Fruit fly (Drosophila melanogaster) whole organism, embryonic: ENCODE measurements around the gene Prosbeta6.
A peak's percentile ranks its signal among the peaks of the same experiment; 100 is the strongest.

Experiments used
- CG1024 ChIP-seq: fragments of 200-800 bp; sonication (Bioruptor generic); IDR thresholded peaks from 2 replicates; pipeline ENCODE4 v1.3.6; 2022; ENCODE audit warnings: missing biosample characterization, missing genetic modification characterization
- CG10267 ChIP-seq: fragments of 200-800 bp; sonication (Bioruptor generic); optimal IDR thresholded peaks from 2 replicates; lab custom pipeline; 2018; ENCODE audit warnings: missing biosample characterization, mild to moderate bottlenecking, missing genetic modification characterization, moderate library complexity
- CG10654 ChIP-seq: fragments of 200-800 bp; sonication (Bioruptor generic); optimal IDR thresholded peaks from 2 replicates; lab custom pipeline; 2016; ENCODE audit warnings: missing biosample characterization, missing genetic modification characterization
- CG11456 ChIP-seq: fragments of 200-800 bp; sonication (Bioruptor generic); IDR thresholded peaks from 3 replicates; pipeline ENCODE4 v1.3.6; 2022; ENCODE audit warnings: missing biosample characterization, missing genetic modification characterization
- CG11504 ChIP-seq: fragments of 200-800 bp; sonication (Bioruptor generic); optimal IDR thresholded peaks from 3 replicates; lab custom pipeline; 2019; ENCODE audit warnings: missing biosample characterization, mild to moderate bottlenecking, missing genetic modification characterization, moderate library complexity
- CG12219 ChIP-seq: fragments of 200-800 bp; sonication (Bioruptor generic); optimal IDR thresholded peaks from 3 replicates; lab custom pipeline; 2018; ENCODE audit warnings: missing biosample characterization, mild to moderate bottlenecking, missing genetic modification characterization
- CG2678 ChIP-seq: fragments of 200-800 bp; sonication (Bioruptor generic); optimal IDR thresholded peaks from 3 replicates; lab custom pipeline; 2019; ENCODE audit warnings: missing biosample characterization, mild to moderate bottlenecking, missing genetic modification characterization, moderate library complexity
- CG3407 ChIP-seq: fragments of 200-800 bp; sonication (Bioruptor generic); optimal IDR thresholded peaks from 2 replicates; lab custom pipeline; 2018; ENCODE audit warnings: missing biosample characterization, mild to moderate bottlenecking, missing genetic modification characterization
- CG3847 ChIP-seq: fragments of 200-800 bp; sonication (Bioruptor generic); IDR thresholded peaks from 2 replicates; pipeline ENCODE4 v1.3.6; 2022; ENCODE audit warnings: missing biosample characterization, missing genetic modification characterization
- CG43689 ChIP-seq: fragments of 200-800 bp; sonication (Bioruptor generic); IDR thresholded peaks from 2 replicates; pipeline ENCODE4 v1.3.6; 2022; ENCODE audit warnings: missing biosample characterization, missing genetic modification characterization
- CG4820 ChIP-seq: fragments of 200-800 bp; sonication (Bioruptor generic); optimal IDR thresholded peaks from 3 replicates; lab custom pipeline; 2016; ENCODE audit warnings: missing biosample characterization, missing genetic modification characterization
- CG5245 ChIP-seq: fragments of 200-800 bp; sonication (Bioruptor generic); optimal IDR thresholded peaks from 3 replicates; lab custom pipeline; 2016; ENCODE audit warnings: missing biosample characterization, missing genetic modification characterization
- CG5953 ChIP-seq: fragments of 200-800 bp; sonication (Bioruptor generic); IDR thresholded peaks from 2 replicates; pipeline ENCODE4 v1.3.6; 2022; ENCODE audit warnings: missing biosample characterization, missing genetic modification characterization
- D19A ChIP-seq: fragments of 200-800 bp; optimal IDR thresholded peaks from 3 replicates; lab custom pipeline; 2019; ENCODE audit warnings: missing biosample characterization, mild to moderate bottlenecking, missing genetic modification characterization, moderate library complexity
- ERR ChIP-seq: fragments of 200-800 bp; sonication (Bioruptor generic); optimal IDR thresholded peaks from 2 replicates; lab custom pipeline; 2016; ENCODE audit warnings: missing biosample characterization, missing genetic modification characterization
- Ets65A ChIP-seq: fragments of 200-800 bp; sonication (Bioruptor generic); peaks from one replicate; lab custom pipeline; 2016; ENCODE audit warnings: missing biosample characterization, missing genetic modification characterization
- Jarid2 ChIP-seq: fragments of 200-800 bp; sonication (Bioruptor generic); optimal IDR thresholded peaks from 3 replicates; lab custom pipeline; 2017; ENCODE audit warnings: mild to moderate bottlenecking, missing biosample characterization, missing genetic modification reagents, missing genetic modification characterization
- Lhr ChIP-seq: fragments of 200-800 bp; sonication (Bioruptor generic); optimal IDR thresholded peaks from 3 replicates; lab custom pipeline; 2017; ENCODE audit warnings: mild to moderate bottlenecking, missing biosample characterization, missing genetic modification reagents, missing genetic modification characterization
- Med ChIP-seq: fragments of 200-800 bp; sonication (Bioruptor generic); peaks from one replicate; lab custom pipeline; 2016; ENCODE audit warnings: missing biosample characterization, missing genetic modification characterization, mild to moderate bottlenecking, inconsistent platforms, moderate library complexity
- Mrtf ChIP-seq: fragments of 200-800 bp; sonication (Bioruptor generic); IDR thresholded peaks from 3 replicates; pipeline ENCODE4 v1.3.6; 2022; ENCODE audit warnings: missing biosample characterization, missing genetic modification characterization
- Rfx ChIP-seq: fragments of 200-800 bp; sonication (Bioruptor generic); IDR thresholded peaks from 2 replicates; pipeline ENCODE4 v1.3.6; 2022; ENCODE audit warnings: missing biosample characterization, missing genetic modification characterization
- Sin3A ChIP-seq: fragments of >200 bp; optimal IDR thresholded peaks from 2 replicates; lab custom pipeline; 2018
- ab ChIP-seq: fragments of 200-800 bp; sonication (Bioruptor generic); optimal IDR thresholded peaks from 2 replicates; lab custom pipeline; 2016; ENCODE audit warnings: missing biosample characterization, missing genetic modification characterization
- bowl ChIP-seq: fragments of 200-800 bp; sonication (Bioruptor generic); IDR thresholded peaks from 2 replicates; pipeline ENCODE4 v1.3.6; 2022; ENCODE audit warnings: missing biosample characterization, missing genetic modification characterization
- croc ChIP-seq: fragments of 200-800 bp; sonication (Bioruptor generic); conservative IDR thresholded peaks from 3 replicates; pipeline ENCODE4 v1.3.6; 2022; ENCODE audit warnings: missing biosample characterization, missing genetic modification characterization
- cwo ChIP-seq: fragments of 200-800 bp; sonication (Bioruptor generic); optimal IDR thresholded peaks from 3 replicates; lab custom pipeline; 2017; ENCODE audit warnings: missing biosample characterization, missing genetic modification characterization, mild to moderate bottlenecking, moderate library complexity, missing genetic modification reagents
- dysf ChIP-seq: fragments of 200-800 bp; sonication (Bioruptor generic); IDR thresholded peaks from 3 replicates; pipeline ENCODE4 v1.3.6; 2022; ENCODE audit warnings: missing biosample characterization, missing genetic modification characterization
- en ChIP-seq: fragments of 200-800 bp; sonication (Bioruptor generic); optimal IDR thresholded peaks from 2 replicates; lab custom pipeline; 2016; ENCODE audit warnings: missing biosample characterization, missing genetic modification characterization
- gfzf ChIP-seq: fragments of 200-800 bp; sonication (Bioruptor generic); optimal IDR thresholded peaks from 2 replicates; lab custom pipeline; 2016; ENCODE audit warnings: missing biosample characterization, mild to moderate bottlenecking, missing genetic modification characterization, moderate library complexity
- hb ChIP-seq: fragments of 200-800 bp; sonication (Bioruptor generic); IDR thresholded peaks from 3 replicates; pipeline ENCODE4 v1.3.6; 2022; ENCODE audit warnings: missing biosample characterization, missing genetic modification characterization; ENCODE audit not compliant: partially characterized antibody
- her ChIP-seq: fragments of 200-800 bp; sonication (Bioruptor generic); optimal IDR thresholded peaks from 2 replicates; lab custom pipeline; 2016; ENCODE audit warnings: missing biosample characterization, missing genetic modification characterization
- odd ChIP-seq: fragments of 200-800 bp; sonication (Bioruptor generic); optimal IDR thresholded peaks from 2 replicates; lab custom pipeline; 2017; ENCODE audit warnings: missing biosample characterization, mild to moderate bottlenecking, missing genetic modification characterization
- pan ChIP-seq, 4 experiments: fragments of >200 bp in 3 of 4; fragments of 200-800 bp in 1 of 4; sonication (Bioruptor generic) in 1 of 4; optimal IDR thresholded peaks in 3 of 4; IDR thresholded peaks in 1 of 4; 2 replicates each; pipeline versions ENCODE4 v1.3.6 to Lab custom; 2017 to 2022; ENCODE audit warnings: missing biosample characterization in 2 of 4, missing genetic modification characterization in 2 of 4, mixed read lengths in 1 of 4
- sens ChIP-seq: fragments of 200-800 bp; sonication (Bioruptor generic); peaks from one replicate; lab custom pipeline; 2016; ENCODE audit warnings: missing biosample characterization, missing genetic modification characterization
- sens-2 ChIP-seq: fragments of 200-800 bp; sonication (Bioruptor generic); IDR thresholded peaks from 2 replicates; pipeline ENCODE4 v1.3.6; 2022; ENCODE audit warnings: missing biosample characterization, missing genetic modification characterization
- so ChIP-seq: fragments of 200-800 bp; sonication (Bioruptor generic); IDR thresholded peaks from 3 replicates; pipeline ENCODE4 v1.3.6; 2022; ENCODE audit warnings: missing biosample characterization, missing genetic modification characterization
- tap ChIP-seq: fragments of 200-800 bp; optimal IDR thresholded peaks from 3 replicates; lab custom pipeline; 2019; ENCODE audit warnings: missing biosample characterization, mild to moderate bottlenecking, missing genetic modification characterization, moderate library complexity
- tin ChIP-seq: fragments of 200-800 bp; sonication (Bioruptor generic); optimal IDR thresholded peaks from 3 replicates; lab custom pipeline; 2016; ENCODE audit warnings: missing biosample characterization, missing genetic modification characterization
- usp ChIP-seq: fragments of >200 bp; optimal IDR thresholded peaks from 2 replicates; lab custom pipeline; 2017; ENCODE audit warnings: missing biosample characterization, missing genetic modification characterization
- vvl ChIP-seq: fragments of 200-800 bp; sonication (Bioruptor generic); IDR thresholded peaks from 2 replicates; pipeline ENCODE4 v1.3.6; 2022; ENCODE audit warnings: missing biosample characterization, missing genetic modification characterization
- z ChIP-seq: fragments of 200-800 bp; sonication (Bioruptor generic); IDR thresholded peaks from 3 replicates; pipeline ENCODE4 v1.3.6; 2022; ENCODE audit warnings: missing biosample characterization, missing genetic modification characterization

The Prosbeta6 gene

DNA sequence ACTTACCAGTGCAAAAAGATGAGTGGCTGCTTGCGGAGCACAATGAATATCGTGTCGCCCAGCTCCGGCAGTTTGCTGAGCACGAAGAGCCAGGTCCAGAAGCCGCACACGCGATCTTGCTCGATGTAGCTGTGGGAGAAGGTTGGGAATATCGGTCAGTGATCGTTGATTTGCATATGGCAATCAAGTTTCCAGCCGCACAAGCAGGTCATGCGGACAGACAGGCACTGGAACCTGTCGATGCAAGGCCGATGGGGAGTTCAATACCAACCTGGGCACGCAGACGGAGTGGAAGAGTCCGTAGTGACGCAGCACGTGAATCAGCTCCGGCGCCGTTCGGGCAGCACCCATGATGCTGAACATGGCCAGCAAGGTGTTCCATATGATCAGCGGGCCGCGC, 40.9 kb upstream of the Prosbeta6 start:
- 0 out of 3 replicates have a peak, but pooled peaks have one; percentile 16 for TF ChIP-seq dysf (GFP tag; lab: Robert Waterston, UW)
- TF ChIP-seq vvl (GFP tag; lab: Robert Waterston, UW): peak; percentile 18; the same call in 1 of the 2 replicates
- TF ChIP-seq so (GFP tag; lab: Robert Waterston, UW): 0 out of 3 replicates have a peak, but pooled peaks have one; percentile 32
- TF ChIP-seq CG10267 (tag; lab: Kevin White, UChicago): no peak
- 0 out of 2 replicates have a peak, but pooled peaks have one; percentile 32 for TF ChIP-seq CG5953 (GFP tag; lab: Robert Waterston, UW)
- TF ChIP-seq Med: peak; percentile 72
- TF ChIP-seq tap (tag; lab: Kevin White, UChicago): no peak
- 0 out of 2 replicates have a peak, but pooled peaks have one; percentile 11 for TF ChIP-seq CG3847 (GFP tag; lab: Robert Waterston, UW)
- TF ChIP-seq CG5245: no peak
- no peak for TF ChIP-seq Lhr (GFP tag; lab: Kevin White, UChicago)
- TF ChIP-seq CG43689: 0 out of 2 replicates have a peak, but pooled peaks have one; percentile 22
- no peak for TF ChIP-seq Mrtf (GFP tag; lab: Robert Waterston, UW)
- no peak for TF ChIP-seq CG12219 (GFP tag; lab: Kevin White, UChicago)
- no peak for TF ChIP-seq ERR (GFP tag; lab: Kevin White, UChicago)

DNA sequence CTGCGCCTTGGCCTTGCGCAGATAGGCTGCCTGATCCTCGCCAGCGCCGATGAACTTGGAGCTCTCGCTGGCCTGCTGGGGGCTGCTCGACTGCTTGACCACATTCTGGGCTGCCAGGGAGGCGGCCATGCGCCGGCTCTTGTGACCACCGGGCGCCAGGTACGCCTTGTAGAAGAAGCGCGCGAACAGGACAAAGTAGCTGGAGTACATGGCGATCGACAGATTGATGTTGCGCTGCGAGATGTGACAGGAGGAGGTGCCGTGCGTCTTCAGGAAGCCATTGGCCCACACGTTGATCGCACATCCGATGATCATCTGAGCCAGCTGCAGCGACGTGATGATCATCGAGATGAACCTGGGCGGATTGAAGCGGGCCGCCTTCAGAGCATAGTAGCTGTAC, 39.9 kb upstream of the Prosbeta6 start:
- TF ChIP-seq CG5953 (GFP tag; lab: Robert Waterston, UW) (0 out of 2 replicates have a peak, but pooled peaks have one; percentile 16), gfzf (GFP tag; lab: Kevin White, UChicago) (no peak), ab (GFP tag; lab: Kevin White, UChicago) (no peak), CG3407 (GFP tag; lab: Kevin White, UChicago) (no peak), en (GFP tag; lab: Kevin White, UChicago) (no peak), Rfx (no peak), odd (no peak), CG4820 (no peak), pan (optimal IDR thresholded peaks at IDR 0.05; lab: Kevin White, UChicago) (no peak), pan (GFP tag; optimal IDR thresholded peaks at IDR 0.05 in 1 of 2, IDR thresholded peaks at IDR 0.05 in 1 of 2) (no peak), D19A (no peak), Sin3A (lab: Kevin White, UChicago) (no peak), Ets65A (GFP tag; lab: Kevin White, UChicago) (peak; percentile 68), Med (peak; percentile 60), croc (no peak), sens-2 (no peak), z (GFP tag; lab: Robert Waterston, UW) (no peak), her (GFP tag; lab: Kevin White, UChicago) (no peak), sens (GFP tag; lab: Kevin White, UChicago) (peak; percentile 7), cwo (GFP tag; lab: Kevin White, UChicago) (no peak), Jarid2 (no peak), hb (GFP tag; lab: Robert Waterston, UW) (0 out of 3 replicates have a peak, but pooled peaks have one; percentile 14), CG11504 (tag; lab: Kevin White, UChicago) (no peak), bowl (0 out of 2 replicates have a peak, but pooled peaks have one; percentile 23), CG11456 (GFP tag; lab: Robert Waterston, UW) (0 out of 3 replicates have a peak, but pooled peaks have one; percentile 43), CG2678 (no peak), usp (GFP tag; lab: Kevin White, UChicago) (no peak), tin (GFP tag; lab: Kevin White, UChicago) (no peak), CG1024 (GFP tag; lab: Robert Waterston, UW) (no peak), CG10654 (GFP tag; lab: Kevin White, UChicago) (no peak)
